Fruit fly (Drosophila melanogaster) whole organism, embryonic: ENCODE measurements around the gene Sf3a2.

ENCODE experiments used
- Ada2b ChIP-seq: fragments of 200-800 bp; sonication (Bioruptor generic); IDR thresholded peaks from 2 replicates; pipeline ENCODE4 v1.3.6; 2022; ENCODE audit warnings: missing biosample characterization, missing genetic modification characterization
- Atf-2 ChIP-seq: fragments of 200-800 bp; sonication (Bioruptor generic); optimal IDR thresholded peaks from 2 replicates; lab custom pipeline; 2016; ENCODE audit warnings: missing biosample characterization, missing genetic modification characterization
- BEAF-32 ChIP-seq: fragments of 200-800 bp; sonication (Bioruptor generic); optimal IDR thresholded peaks from 3 replicates; lab custom pipeline; 2017; ENCODE audit warnings: missing biosample characterization, missing genetic modification characterization, mild to moderate bottlenecking, moderate library complexity, missing genetic modification reagents
- Bteb2 ChIP-seq: fragments of 200-800 bp; sonication (Bioruptor generic); optimal IDR thresholded peaks from 2 replicates; lab custom pipeline; 2016; ENCODE audit warnings: missing biosample characterization, missing genetic modification characterization
- CG11398 ChIP-seq: fragments of 200-800 bp; sonication (Bioruptor generic); optimal IDR thresholded peaks from 2 replicates; lab custom pipeline; 2016; ENCODE audit warnings: missing biosample characterization, missing genetic modification characterization
- CG12155 ChIP-seq: fragments of 200-800 bp; sonication (Bioruptor generic); optimal IDR thresholded peaks from 3 replicates; lab custom pipeline; 2016; ENCODE audit warnings: missing biosample characterization, missing genetic modification characterization
- CG12744 ChIP-seq: fragments of 200-800 bp; sonication (Bioruptor generic); optimal IDR thresholded peaks from 2 replicates; lab custom pipeline; 2016; ENCODE audit warnings: missing biosample characterization, missing genetic modification characterization
- CG15479 ChIP-seq: fragments of 200-800 bp; sonication (Bioruptor generic); optimal IDR thresholded peaks from 3 replicates; lab custom pipeline; 2019; ENCODE audit warnings: missing biosample characterization, mild to moderate bottlenecking, missing genetic modification characterization, moderate library complexity
- CG15601 ChIP-seq: fragments of 200-800 bp; sonication (Bioruptor generic); optimal IDR thresholded peaks from 3 replicates; lab custom pipeline; 2019; ENCODE audit warnings: missing biosample characterization, mild to moderate bottlenecking, missing genetic modification characterization, moderate library complexity
- CG17612 ChIP-seq: fragments of 200-800 bp; sonication (Bioruptor generic); IDR thresholded peaks from 2 replicates; pipeline ENCODE4 v1.3.6; 2022; ENCODE audit warnings: missing biosample characterization, missing genetic modification characterization
- CG17912 ChIP-seq: fragments of 200-800 bp; sonication (Bioruptor generic); optimal IDR thresholded peaks from 2 replicates; lab custom pipeline; 2018; ENCODE audit warnings: missing biosample characterization, mild to moderate bottlenecking, missing genetic modification characterization
- CG2875 ChIP-seq: fragments of 200-800 bp; sonication (Bioruptor generic); optimal IDR thresholded peaks from 2 replicates; lab custom pipeline; 2017; ENCODE audit warnings: missing biosample characterization, mild to moderate bottlenecking, missing genetic modification characterization, missing genetic modification reagents
- CG3065 ChIP-seq: fragments of 200-800 bp; sonication (Bioruptor generic); optimal IDR thresholded peaks from 2 replicates; lab custom pipeline; 2016; ENCODE audit warnings: missing biosample characterization, missing genetic modification characterization
- CG31224 ChIP-seq: fragments of 200-800 bp; sonication (Bioruptor generic); IDR thresholded peaks from 2 replicates; pipeline ENCODE4 v1.3.6; 2022; ENCODE audit warnings: missing biosample characterization, missing genetic modification characterization
- CG43689 ChIP-seq: fragments of 200-800 bp; sonication (Bioruptor generic); IDR thresholded peaks from 2 replicates; pipeline ENCODE4 v1.3.6; 2022; ENCODE audit warnings: missing biosample characterization, missing genetic modification characterization
- CG4424 ChIP-seq: fragments of 200-800 bp; sonication (Bioruptor generic); optimal IDR thresholded peaks from 3 replicates; lab custom pipeline; 2016; ENCODE audit warnings: missing biosample characterization, missing genetic modification characterization
- CG4854 ChIP-seq: fragments of 200-800 bp; sonication (Bioruptor generic); optimal IDR thresholded peaks from 2 replicates; lab custom pipeline; 2016; ENCODE audit warnings: missing biosample characterization, missing genetic modification characterization, inconsistent platforms
- CG7357 ChIP-seq: fragments of 200-800 bp; sonication (Bioruptor generic); IDR thresholded peaks from 3 replicates; pipeline ENCODE4 v1.3.6; 2022; ENCODE audit warnings: missing biosample characterization, missing genetic modification characterization
- CG7839 ChIP-seq: fragments of 200-800 bp; sonication (Bioruptor generic); optimal IDR thresholded peaks from 3 replicates; lab custom pipeline; 2018; ENCODE audit warnings: missing biosample characterization, mild to moderate bottlenecking, missing genetic modification characterization, moderate library complexity
- CG7963 ChIP-seq: fragments of 200-800 bp; sonication (Bioruptor generic); IDR thresholded peaks from 3 replicates; pipeline ENCODE4 v1.3.6; 2022; ENCODE audit warnings: missing biosample characterization, missing genetic modification characterization; ENCODE audit not compliant: partially characterized antibody
- CG9437 ChIP-seq: fragments of 200-800 bp; sonication (Bioruptor generic); optimal IDR thresholded peaks from 2 replicates; lab custom pipeline; 2018; ENCODE audit warnings: missing biosample characterization, mild to moderate bottlenecking, missing genetic modification characterization
- Chrac-16 ChIP-seq: fragments of 200-800 bp; sonication (Bioruptor generic); optimal IDR thresholded peaks from 3 replicates; lab custom pipeline; 2016; ENCODE audit warnings: missing biosample characterization, missing genetic modification characterization
- D ChIP-seq, 2 experiments: fragments of 200-800 bp in 1 of 2; fragments of >200 bp in 1 of 2; sonication (Bioruptor generic) in 1 of 2; optimal IDR thresholded peaks; 2 replicates in 1 of 2; 3 replicates in 1 of 2; lab custom pipeline; 2017; ENCODE audit warnings: mild to moderate bottlenecking in 1 of 2, missing biosample characterization in 1 of 2, missing genetic modification characterization in 1 of 2, missing genetic modification reagents in 1 of 2
- GATAe ChIP-seq: fragments of 200-800 bp; sonication (Bioruptor generic); conservative IDR thresholded peaks from 2 replicates; pipeline ENCODE4 v1.3.6; 2022; ENCODE audit warnings: missing biosample characterization, missing genetic modification characterization
- HmgZ ChIP-seq: fragments of 200-800 bp; sonication (Bioruptor generic); optimal IDR thresholded peaks from 2 replicates; lab custom pipeline; 2018; ENCODE audit warnings: missing biosample characterization, mild to moderate bottlenecking, missing genetic modification characterization
- Hr51 ChIP-seq, 2 experiments: fragments of 200-800 bp; sonication (Bioruptor generic); optimal IDR thresholded peaks; 2 replicates in 1 of 2; 3 replicates in 1 of 2; lab custom pipeline; 2016 to 2018; ENCODE audit warnings: missing biosample characterization in 2 of 2, missing genetic modification characterization in 2 of 2, mild to moderate bottlenecking in 1 of 2, moderate library complexity in 1 of 2
- Neu2 ChIP-seq: fragments of 200-800 bp; sonication (Bioruptor generic); optimal IDR thresholded peaks from 3 replicates; lab custom pipeline; 2016; ENCODE audit warnings: missing biosample characterization, missing genetic modification characterization, borderline replicate concordance
- Nf-YC ChIP-seq: fragments of 200-800 bp; optimal IDR thresholded peaks from 3 replicates; lab custom pipeline; 2019; ENCODE audit warnings: missing biosample characterization, mild to moderate bottlenecking, missing genetic modification characterization, moderate library complexity
- abd-A ChIP-seq: fragments of 200-800 bp; sonication (Bioruptor generic); optimal IDR thresholded peaks from 3 replicates; lab custom pipeline; 2019; ENCODE audit warnings: missing biosample characterization, mild to moderate bottlenecking, missing genetic modification characterization, moderate library complexity
- bigmax ChIP-seq: fragments of 200-800 bp; sonication (Bioruptor generic); optimal IDR thresholded peaks from 2 replicates; lab custom pipeline; 2018; ENCODE audit warnings: missing biosample characterization, mild to moderate bottlenecking, missing genetic modification characterization
- da ChIP-seq: fragments of 200-800 bp; sonication (Bioruptor generic); optimal IDR thresholded peaks from 2 replicates; lab custom pipeline; 2016; ENCODE audit warnings: missing biosample characterization, missing genetic modification characterization
- dimm ChIP-seq: fragments of 200-800 bp; sonication (Bioruptor generic); IDR thresholded peaks from 2 replicates; pipeline ENCODE4 v1.3.6; 2022; ENCODE audit warnings: missing biosample characterization, missing genetic modification characterization
- dm ChIP-seq: fragments of 200-800 bp; sonication (Bioruptor generic); optimal IDR thresholded peaks from 3 replicates; lab custom pipeline; 2016; ENCODE audit warnings: missing biosample characterization, missing genetic modification characterization
- dmrt11E ChIP-seq: fragments of 200-800 bp; sonication (Bioruptor generic); optimal IDR thresholded peaks from 3 replicates; lab custom pipeline; 2018; ENCODE audit warnings: missing biosample characterization, mild to moderate bottlenecking, missing genetic modification characterization, moderate library complexity
- exex ChIP-seq: fragments of 200-800 bp; sonication (Bioruptor generic); optimal IDR thresholded peaks from 4 replicates; lab custom pipeline; 2018; ENCODE audit warnings: missing biosample characterization, mild to moderate bottlenecking, missing genetic modification characterization, moderate library complexity
- fd3F ChIP-seq: fragments of 200-800 bp; sonication (Bioruptor generic); optimal IDR thresholded peaks from 2 replicates; lab custom pipeline; 2018; ENCODE audit warnings: missing biosample characterization, mild to moderate bottlenecking, missing genetic modification characterization, moderate library complexity
- ham ChIP-seq: fragments of 200-800 bp; sonication (Bioruptor generic); IDR thresholded peaks from 2 replicates; pipeline ENCODE4 v1.3.6; 2022; ENCODE audit warnings: missing biosample characterization, missing genetic modification characterization
- kay ChIP-seq: fragments of 200-800 bp; sonication (Bioruptor generic); optimal IDR thresholded peaks from 2 replicates; lab custom pipeline; 2016; ENCODE audit warnings: missing biosample characterization, missing genetic modification characterization
- lola ChIP-seq, 3 experiments: fragments of >200 bp in 2 of 3; fragments of 200-800 bp in 1 of 3; sonication (Bioruptor generic) in 1 of 3; optimal IDR thresholded peaks; 2 replicates each; lab custom pipeline; 2017 to 2019; ENCODE audit warnings: missing biosample characterization in 3 of 3, missing genetic modification characterization in 3 of 3, mild to moderate bottlenecking in 1 of 3, moderate library complexity in 1 of 3
- mam ChIP-seq: fragments of 200-800 bp; sonication (Bioruptor generic); optimal IDR thresholded peaks from 3 replicates; lab custom pipeline; 2016; ENCODE audit warnings: missing biosample characterization, missing genetic modification characterization
- pho ChIP-seq: fragments of 200-800 bp; sonication (Bioruptor generic); optimal IDR thresholded peaks from 2 replicates; lab custom pipeline; 2016; ENCODE audit warnings: missing biosample characterization, missing genetic modification characterization
- pnt ChIP-seq: fragments of 200-800 bp; sonication (Bioruptor generic); optimal IDR thresholded peaks from 3 replicates; lab custom pipeline; 2016; ENCODE audit warnings: missing biosample characterization, missing genetic modification characterization
- prd ChIP-seq, 3 experiments: fragments of >200 bp in 2 of 3; fragments of 200-800 bp in 1 of 3; sonication (Bioruptor generic) in 1 of 3; optimal IDR thresholded peaks in 2 of 3; IDR thresholded peaks in 1 of 3; 2 replicates in 2 of 3; 3 replicates in 1 of 3; pipeline versions ENCODE4 v1.3.6 to Lab custom; 2017 to 2022; ENCODE audit warnings: missing biosample characterization in 1 of 3, missing genetic modification characterization in 1 of 3
- scrt ChIP-seq: fragments of 200-800 bp; sonication (Bioruptor generic); optimal IDR thresholded peaks from 2 replicates; lab custom pipeline; 2018; ENCODE audit warnings: missing biosample characterization, mild to moderate bottlenecking, missing genetic modification characterization, moderate library complexity
- sqz ChIP-seq: fragments of 200-800 bp; sonication (Bioruptor generic); optimal IDR thresholded peaks from 3 replicates; lab custom pipeline; 2018; ENCODE audit warnings: missing biosample characterization, mild to moderate bottlenecking, missing genetic modification characterization
- tgo ChIP-seq: fragments of 200-800 bp; sonication (Bioruptor generic); IDR thresholded peaks from 3 replicates; pipeline ENCODE4 v1.3.6; 2022; ENCODE audit warnings: missing biosample characterization, missing genetic modification characterization
- wor ChIP-seq: fragments of 200-800 bp; sonication (Bioruptor generic); IDR thresholded peaks from 2 replicates; pipeline ENCODE4 v1.3.6; 2022; ENCODE audit warnings: missing biosample characterization, missing genetic modification characterization
- z ChIP-seq: fragments of 200-800 bp; sonication (Bioruptor generic); IDR thresholded peaks from 3 replicates; pipeline ENCODE4 v1.3.6; 2022; ENCODE audit warnings: missing biosample characterization, missing genetic modification characterization
- zfh1 ChIP-seq: fragments of 200-800 bp; sonication (Bioruptor generic); IDR thresholded peaks from 3 replicates; pipeline ENCODE4 v1.3.6; 2022; ENCODE audit warnings: missing biosample characterization, missing genetic modification characterization
- zfh2 ChIP-seq: fragments of 200-800 bp; sonication (Bioruptor generic); optimal IDR thresholded peaks from 2 replicates; lab custom pipeline; 2016; ENCODE audit warnings: missing biosample characterization, missing genetic modification characterization

Sf3a2 gene

DNA sequence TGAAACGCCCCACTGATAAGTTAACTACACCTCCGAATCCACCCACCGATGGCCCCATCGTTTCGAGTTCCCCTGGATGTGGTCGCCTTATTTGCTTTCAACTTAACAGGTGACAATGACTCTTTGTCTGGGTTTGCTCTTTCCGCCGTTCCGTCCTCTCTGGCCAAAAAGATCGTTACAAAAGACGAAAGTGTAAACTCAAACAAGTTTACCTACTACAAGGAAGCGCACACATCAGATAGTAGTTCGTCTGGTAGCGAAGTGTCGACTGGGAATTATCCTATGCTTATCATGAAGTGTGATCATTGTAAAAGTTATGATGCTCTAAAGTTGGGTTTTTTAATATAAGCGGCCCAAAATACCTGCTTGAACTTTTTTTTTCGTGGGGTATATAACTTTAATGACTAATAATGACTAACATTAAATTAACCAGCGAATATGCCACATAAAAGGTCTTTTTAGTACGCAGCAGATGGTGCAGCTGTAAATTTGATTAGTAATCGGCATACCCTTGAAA, 15.0 kb downstream of the Sf3a2 start (continued):
- TF ChIP-seq Atf-2 (GFP tag; lab: Kevin White, UChicago) = no peak
- TF ChIP-seq fd3F (GFP tag; lab: Kevin White, UChicago) = no peak
- no peak for TF ChIP-seq Chrac-16 (GFP tag; lab: Kevin White, UChicago)
- no peak for TF ChIP-seq scrt (GFP tag; lab: Kevin White, UChicago)
- TF ChIP-seq GATAe (GFP tag; lab: Robert Waterston, UW) = no peak
- TF ChIP-seq CG2875 = no peak
- no peak for TF ChIP-seq CG9437
- TF ChIP-seq BEAF-32 = no peak
- no peak for TF ChIP-seq z (GFP tag; lab: Robert Waterston, UW)
- no peak for TF ChIP-seq pho (GFP tag; lab: Kevin White, UChicago)
- no peak for TF ChIP-seq zfh2
- TF ChIP-seq wor (GFP tag; lab: Robert Waterston, UW) = no peak
- TF ChIP-seq pnt (GFP tag; lab: Kevin White, UChicago) = no peak
- no peak for TF ChIP-seq Neu2 (GFP tag; lab: Kevin White, UChicago)
- TF ChIP-seq CG12744 (GFP tag; lab: Kevin White, UChicago) = no peak
- TF ChIP-seq sqz (GFP tag; lab: Kevin White, UChicago) = no peak
- no peak for TF ChIP-seq kay
- TF ChIP-seq dimm (GFP tag; lab: Robert Waterston, UW) = no peak
- no peak for TF ChIP-seq CG31224 (GFP tag; lab: Robert Waterston, UW)
- TF ChIP-seq CG15479 = no peak
- TF ChIP-seq CG17912 = no peak
- TF ChIP-seq HmgZ (tag; lab: Kevin White, UChicago) = no peak
- TF ChIP-seq CG12155 (GFP tag; lab: Kevin White, UChicago) = peak; percentile 2
- no peak for TF ChIP-seq bigmax (GFP tag; lab: Kevin White, UChicago)
- TF ChIP-seq CG17612 (GFP tag; lab: Robert Waterston, UW) = no peak
- TF ChIP-seq CG15601 (tag; lab: Kevin White, UChicago) = peak; percentile 42
- TF ChIP-seq CG7839 = peak; percentile 7
- TF ChIP-seq prd (optimal IDR thresholded peaks at IDR 0.05; lab: Kevin White, UChicago) = no peak
- TF ChIP-seq prd (GFP tag; IDR thresholded peaks at IDR 0.05; lab: Robert Waterston, UW) = no peak
- TF ChIP-seq CG7963 (GFP tag; lab: Robert Waterston, UW) = no peak
- TF ChIP-seq Hr51 (GFP tag; optimal IDR thresholded peaks at IDR 0.05; lab: Kevin White, UChicago) = peak in 1 of 2 experiments; percentile 18
- TF ChIP-seq tgo = no peak
- TF ChIP-seq exex (tag; lab: Kevin White, UChicago) = no peak
- no peak for TF ChIP-seq CG7357 (GFP tag; lab: Robert Waterston, UW)
- TF ChIP-seq mam = no peak
- no peak for TF ChIP-seq zfh1 (GFP tag; lab: Robert Waterston, UW)
- no peak for TF ChIP-seq Nf-YC (tag; lab: Kevin White, UChicago)
- no peak for TF ChIP-seq Ada2b
- TF ChIP-seq abd-A = no peak
- TF ChIP-seq CG3065 (GFP tag; lab: Kevin White, UChicago) = no peak
- no peak for TF ChIP-seq ham (GFP tag; lab: Robert Waterston, UW)
- no peak for TF ChIP-seq CG4854 (GFP tag; lab: Kevin White, UChicago)
- no peak for TF ChIP-seq Bteb2 (GFP tag; lab: Kevin White, UChicago)
- no peak for TF ChIP-seq CG4424 (GFP tag; lab: Kevin White, UChicago)
- no peak for TF ChIP-seq dmrt11E (tag; lab: Kevin White, UChicago)
- no peak for TF ChIP-seq da (GFP tag; lab: Kevin White, UChicago)
- TF ChIP-seq CG43689 (GFP tag; lab: Robert Waterston, UW) = no peak
- TF ChIP-seq dm (GFP tag; lab: Kevin White, UChicago) = no peak
- no peak for TF ChIP-seq D (optimal IDR thresholded peaks at IDR 0.05; lab: Kevin White, UChicago)
- TF ChIP-seq D (GFP tag; optimal IDR thresholded peaks at IDR 0.05; lab: Kevin White, UChicago) = no peak
- TF ChIP-seq CG11398 (GFP tag; lab: Kevin White, UChicago) = no peak
- TF ChIP-seq lola (GFP tag; optimal IDR thresholded peaks at IDR 0.05; lab: Kevin White, UChicago) = peak in 1 of 3 experiments; percentile 16
